Worm (Caenorhabditis elegans): Measurements from ENCODE around the gene C37C3.11.

DNA sequence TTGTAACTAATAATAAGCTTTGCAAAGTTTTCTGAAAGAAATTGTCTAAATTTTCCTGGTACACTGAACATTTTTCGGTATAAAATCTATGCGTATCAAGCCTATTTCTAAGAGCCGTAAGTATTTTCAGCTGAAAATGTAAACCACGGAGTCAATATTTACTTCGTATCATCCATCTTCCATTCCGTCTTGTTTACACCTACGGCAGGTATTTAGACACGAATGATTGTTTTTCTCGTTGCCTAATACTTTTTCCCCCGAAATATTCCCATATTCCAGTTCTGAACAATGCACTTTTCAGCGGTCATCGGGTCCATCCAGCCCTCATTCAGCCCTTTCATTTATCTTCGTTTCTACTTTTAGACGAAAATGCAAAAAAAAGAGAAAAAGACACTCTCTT is 16.9 kb downstream of the C37C3.11 start:
- TF ChIP-seq fos-1 (tag; optimal IDR thresholded peaks at IDR 0.05) (no peak), egl-27 (tag; optimal IDR thresholded peaks at IDR 0.05) (no peak), F37D6.2 (tag; optimal IDR thresholded peaks at IDR 0.05) (no peak), unc-62 (GFP tag; optimal IDR thresholded peaks at IDR 0.05 in 1 of 2) (no peak), unc-62 (tag; optimal IDR thresholded peaks at IDR 0.05) (no peak), unc-130 (GFP tag; optimal IDR thresholded peaks at IDR 0.05) (no peak), spr-1 (tag; optimal IDR thresholded peaks at IDR 0.05) (no peak), lin-15B (tag; optimal IDR thresholded peaks at IDR 0.05) (no peak), lin-39 (tag; optimal IDR thresholded peaks at IDR 0.05) (no peak), zag-1 (tag; optimal IDR thresholded peaks at IDR 0.05) (no peak), ceh-20 (GFP tag; IDR thresholded peaks at IDR 0.05) (no peak), fkh-10 (GFP tag; optimal IDR thresholded peaks at IDR 0.05) (no peak), mdt-29 (GFP tag; IDR thresholded peaks at IDR 0.05) (no peak), cey-2 (tag; optimal IDR thresholded peaks at IDR 0.05; ENCODE audit: borderline replicate concordance, insufficient read depth) (no peak)

Measured in whole organism, L4 larva.